Fruit fly (Drosophila melanogaster): ENCODE data around the gene CG4045.

The CG4045 gene

DNA sequence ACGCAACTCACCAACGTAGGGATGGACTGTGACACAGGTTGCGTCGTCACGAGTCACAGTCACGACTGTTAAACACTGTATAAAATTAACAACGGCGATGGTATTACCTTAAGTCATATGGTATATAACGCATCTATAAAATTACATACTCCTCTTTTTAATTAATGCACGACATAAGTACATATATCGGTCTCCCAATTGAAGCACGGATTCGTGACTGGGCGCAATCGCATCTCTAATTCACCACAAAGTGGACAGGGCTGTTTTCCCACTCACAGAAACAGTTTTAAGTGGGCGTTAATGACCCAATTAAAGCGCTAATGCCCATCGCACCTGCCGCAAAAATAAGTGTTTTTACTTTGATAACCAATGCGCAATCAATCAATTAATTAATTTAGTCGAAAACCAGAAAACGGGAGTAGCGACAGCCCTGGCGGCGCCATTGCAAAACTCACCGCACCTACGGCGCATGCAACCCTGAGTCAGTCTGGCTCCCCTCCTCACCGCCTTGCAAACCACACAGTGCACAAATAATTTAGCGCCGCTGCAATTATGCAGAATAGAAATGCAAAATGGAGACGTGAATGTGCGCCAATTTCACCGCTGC, 34.3 kb downstream of the CG4045 start, which contains the start of gene CG4313 (continued):
- TF ChIP-seq CG10267 (tag; optimal IDR thresholded peaks at IDR 0.05), result peak; percentile 57
- TF ChIP-seq wor (GFP tag; IDR thresholded peaks at IDR 0.05), result peak; percentile 11; the same call in 1 of the 2 replicates
- TF ChIP-seq CG4730 (GFP tag; IDR thresholded peaks at IDR 0.05), result peak; percentile 33; the same call in 1 of the 2 replicates
- TF ChIP-seq CG34376 (GFP tag; optimal IDR thresholded peaks at IDR 0.05), result peak; percentile 68
- TF ChIP-seq Atf6 (GFP tag; IDR thresholded peaks at IDR 0.05), result peak; percentile 55; the same call in 1 of the 2 replicates
- TF ChIP-seq Abd-B (GFP tag; optimal IDR thresholded peaks at IDR 0.05), result peak; percentile 62
- TF ChIP-seq CG5953 (GFP tag; IDR thresholded peaks at IDR 0.05), result no peak
- TF ChIP-seq pnt (GFP tag; optimal IDR thresholded peaks at IDR 0.05), result peak; percentile 57
- peak; percentile 31 for TF ChIP-seq CG4707 (GFP tag; optimal IDR thresholded peaks at IDR 0.05)
- TF ChIP-seq Xrp1 (GFP tag; IDR thresholded peaks at IDR 0.05), result peak; percentile 67; the same call in 1 of the 2 replicates
- TF ChIP-seq Optix (GFP tag; IDR thresholded peaks at IDR 0.05), result 0 out of 3 replicates have a peak, but pooled peaks have one; percentile 48
- TF ChIP-seq ranshi (GFP tag; IDR thresholded peaks at IDR 0.05), result 0 out of 2 replicates have a peak, but pooled peaks have one; percentile 52
- no peak for TF ChIP-seq pan (optimal IDR thresholded peaks at IDR 0.05)
- peak in 1 of 2 experiments; percentile 74 for TF ChIP-seq pan (GFP tag; optimal IDR thresholded peaks at IDR 0.05 in 1 of 2, IDR thresholded peaks at IDR 0.05 in 1 of 2)
- TF ChIP-seq CG17359 (tag; optimal IDR thresholded peaks at IDR 0.05), result peak; percentile 31
- peak; percentile 8 for TF ChIP-seq sqz (GFP tag; optimal IDR thresholded peaks at IDR 0.05)
- peak in 1 of 3 experiments; percentile 60 for TF ChIP-seq lola (GFP tag; optimal IDR thresholded peaks at IDR 0.05)
- peak; percentile 76 for TF ChIP-seq nerfin-2 (GFP tag; IDR thresholded peaks at IDR 0.05; ENCODE audit: partially characterized antibody)
- peak; percentile 49 for TF ChIP-seq CG12299 (tag; optimal IDR thresholded peaks at IDR 0.05)
- TF ChIP-seq tin (GFP tag; optimal IDR thresholded peaks at IDR 0.05), result peak; percentile 82
- peak; percentile 63 for TF ChIP-seq CG13775 (GFP tag; optimal IDR thresholded peaks at IDR 0.05)
- peak; percentile 44 for TF ChIP-seq Blimp-1 (GFP tag; optimal IDR thresholded peaks at IDR 0.05)
- TF ChIP-seq Fer2 (tag; optimal IDR thresholded peaks at IDR 0.05), result peak; percentile 50
- no peak for TF ChIP-seq Stat92E (GFP tag; optimal IDR thresholded peaks at IDR 0.05)
- TF ChIP-seq seq (GFP tag; IDR thresholded peaks at IDR 0.05), result peak; percentile 30; the same call in 1 of the 2 replicates
- TF ChIP-seq CG10565 (GFP tag; optimal IDR thresholded peaks at IDR 0.05), result no peak
- peak; percentile 37; the same call in 1 of the 2 replicates for TF ChIP-seq gsb (GFP tag; IDR thresholded peaks at IDR 0.05)
- peak; percentile 92 for TF ChIP-seq BEAF-32 (GFP tag; optimal IDR thresholded peaks at IDR 0.05)
- TF ChIP-seq CG7786 (GFP tag; optimal IDR thresholded peaks at IDR 0.05), result peak; percentile 74
- peak; percentile 58 for TF ChIP-seq org-1 (GFP tag; optimal IDR thresholded peaks at IDR 0.05)
- peak; percentile 61 for TF ChIP-seq disco-r (GFP tag; optimal IDR thresholded peaks at IDR 0.05)
- peak; percentile 26 for TF ChIP-seq tio (GFP tag; optimal IDR thresholded peaks at IDR 0.05)
- TF ChIP-seq Atf-2 (GFP tag; optimal IDR thresholded peaks at IDR 0.05), result peak; percentile 63
- no peak for TF ChIP-seq CG14965 (GFP tag; optimal IDR thresholded peaks at IDR 0.05; ENCODE audit: borderline replicate concordance)
- peak; percentile 80 for TF ChIP-seq Sry-β (GFP tag; optimal IDR thresholded peaks at IDR 0.05)
- peak; percentile 2 for TF ChIP-seq CG9797 (GFP tag; optimal IDR thresholded peaks at IDR 0.05)
- TF ChIP-seq CG1603 (tag; optimal IDR thresholded peaks at IDR 0.05), result peak; percentile 80
- TF ChIP-seq CG13424 (tag; optimal IDR thresholded peaks at IDR 0.05), result peak; percentile 77
- peak; percentile 80 for TF ChIP-seq CG13624 (GFP tag; optimal IDR thresholded peaks at IDR 0.05)
- TF ChIP-seq CG9609 (GFP tag; optimal IDR thresholded peaks at IDR 0.05), result peak; percentile 77
- TF ChIP-seq tup (GFP tag; optimal IDR thresholded peaks at IDR 0.05), result peak; percentile 32
- peak; percentile 7 for TF ChIP-seq Hmx (GFP tag; optimal IDR thresholded peaks at IDR 0.05)
- peak; percentile 92 for TF ChIP-seq trem (tag; optimal IDR thresholded peaks at IDR 0.05)
- TF ChIP-seq chinmo (GFP tag; IDR thresholded peaks at IDR 0.05; ENCODE audit: partially characterized antibody), result peak; percentile 41; the same call in 1 of the 4 replicates
- no peak for TF ChIP-seq jigr1 (GFP tag; IDR thresholded peaks at IDR 0.05)
- no peak for TF ChIP-seq psq (GFP tag; optimal IDR thresholded peaks at IDR 0.05)
- TF ChIP-seq unc-4 (GFP tag; IDR thresholded peaks at IDR 0.05; ENCODE audit: partially characterized antibody), result peak; percentile 86
- peak; percentile 4 for TF ChIP-seq sd (tag; optimal IDR thresholded peaks at IDR 0.05)

Data from whole organism, embryonic.